Fruit fly (Drosophila melanogaster) whole organism, embryonic: ENCODE data around the gene Eip63E.
A peak's percentile ranks its signal among the peaks of the same experiment; 100 is the strongest.

Experiments used
- ATbp ChIP-seq: fragments of 200-800 bp; sonication (Bioruptor generic); optimal IDR thresholded peaks from 2 replicates; lab custom pipeline; 2017; ENCODE audit warnings: missing biosample characterization, mild to moderate bottlenecking, missing genetic modification characterization, missing genetic modification reagents
- Ada2b ChIP-seq: fragments of 200-800 bp; sonication (Bioruptor generic); IDR thresholded peaks from 2 replicates; pipeline ENCODE4 v1.3.6; 2022; ENCODE audit warnings: missing biosample characterization, missing genetic modification characterization
- Asciz ChIP-seq: fragments of 200-800 bp; sonication (Bioruptor generic); optimal IDR thresholded peaks from 2 replicates; lab custom pipeline; 2017; ENCODE audit warnings: missing biosample characterization, mild to moderate bottlenecking, missing genetic modification characterization, missing genetic modification reagents
- Atf-2 ChIP-seq: fragments of 200-800 bp; sonication (Bioruptor generic); optimal IDR thresholded peaks from 2 replicates; lab custom pipeline; 2016; ENCODE audit warnings: missing biosample characterization, missing genetic modification characterization
- CG10462 ChIP-seq: fragments of 200-800 bp; sonication (Bioruptor generic); optimal IDR thresholded peaks from 2 replicates; lab custom pipeline; 2016; ENCODE audit warnings: missing biosample characterization, missing genetic modification characterization
- CG11696 ChIP-seq: fragments of 200-800 bp; sonication (Bioruptor generic); IDR thresholded peaks from 2 replicates; pipeline ENCODE4 v1.3.6; 2022; ENCODE audit warnings: missing biosample characterization, missing genetic modification characterization
- CG12391 ChIP-seq: fragments of 200-800 bp; sonication (Bioruptor generic); optimal IDR thresholded peaks from 3 replicates; lab custom pipeline; 2018; ENCODE audit warnings: missing biosample characterization, mild to moderate bottlenecking, missing genetic modification characterization, moderate library complexity
- CG17328 ChIP-seq: fragments of 200-800 bp; sonication (Bioruptor generic); IDR thresholded peaks from 2 replicates; pipeline ENCODE4 v1.3.6; 2022; ENCODE audit warnings: missing biosample characterization, missing genetic modification characterization
- CG17385 ChIP-seq: fragments of 200-800 bp; sonication (Bioruptor generic); optimal IDR thresholded peaks from 3 replicates; lab custom pipeline; 2018; ENCODE audit warnings: missing biosample characterization, mild to moderate bottlenecking, missing genetic modification characterization
- CG18476 ChIP-seq: fragments of 200-800 bp; sonication (Bioruptor generic); optimal IDR thresholded peaks from 2 replicates; lab custom pipeline; 2016; ENCODE audit warnings: missing biosample characterization, mild to moderate bottlenecking, missing genetic modification characterization
- CG2199 ChIP-seq: fragments of 200-800 bp; sonication (Bioruptor generic); IDR thresholded peaks from 3 replicates; pipeline ENCODE4 v1.3.6; 2022; ENCODE audit warnings: missing biosample characterization, missing genetic modification characterization
- CG31441 ChIP-seq: fragments of 200-800 bp; sonication (Bioruptor generic); IDR thresholded peaks from 2 replicates; pipeline ENCODE4 v1.3.6; 2022; ENCODE audit warnings: missing biosample characterization, missing genetic modification characterization
- CG32767 ChIP-seq: fragments of 200-800 bp; sonication (Bioruptor generic); IDR thresholded peaks from 2 replicates; pipeline ENCODE4 v1.3.6; 2022; ENCODE audit warnings: missing biosample characterization, missing genetic modification characterization
- CG32772 ChIP-seq: fragments of 200-800 bp; sonication (Bioruptor generic); IDR thresholded peaks from 2 replicates; pipeline ENCODE4 v1.3.6; 2022; ENCODE audit warnings: missing biosample characterization, missing genetic modification characterization
- CG3726 ChIP-seq: fragments of 200-800 bp; sonication (Bioruptor generic); IDR thresholded peaks from 3 replicates; pipeline ENCODE4, ENCODE4 v1.3.6; 2022; ENCODE audit warnings: missing biosample characterization, missing genetic modification characterization
- CG3838 ChIP-seq: fragments of 200-800 bp; sonication (Bioruptor generic); optimal IDR thresholded peaks from 3 replicates; lab custom pipeline; 2016; ENCODE audit warnings: missing biosample characterization, missing genetic modification characterization
- CG4360 ChIP-seq: fragments of 200-800 bp; sonication (Bioruptor generic); IDR thresholded peaks from 2 replicates; pipeline ENCODE4 v1.3.6; 2022; ENCODE audit warnings: missing biosample characterization, missing genetic modification characterization
- CG5953 ChIP-seq: fragments of 200-800 bp; sonication (Bioruptor generic); IDR thresholded peaks from 2 replicates; pipeline ENCODE4 v1.3.6; 2022; ENCODE audit warnings: missing biosample characterization, missing genetic modification characterization
- CG6813 ChIP-seq: fragments of 200-800 bp; sonication (Bioruptor generic); optimal IDR thresholded peaks from 2 replicates; lab custom pipeline; 2017; ENCODE audit warnings: missing biosample characterization, missing genetic modification characterization, mild to moderate bottlenecking, moderate library complexity, missing genetic modification reagents
- CG6854 ChIP-seq: fragments of 200-800 bp; sonication (Bioruptor generic); optimal IDR thresholded peaks from 3 replicates; lab custom pipeline; 2017; ENCODE audit warnings: missing biosample characterization, mild to moderate bottlenecking, missing genetic modification characterization
- CG7372 ChIP-seq: fragments of 200-800 bp; sonication (Bioruptor generic); IDR thresholded peaks from 2 replicates; pipeline ENCODE4 v1.3.6; 2022; ENCODE audit warnings: missing biosample characterization, missing genetic modification characterization
- CG8359 ChIP-seq: fragments of 200-800 bp; sonication (Bioruptor generic); optimal IDR thresholded peaks from 2 replicates; lab custom pipeline; 2017; ENCODE audit warnings: missing biosample characterization, mild to moderate bottlenecking, missing genetic modification characterization, borderline replicate concordance
- CkIIα-i1 ChIP-seq: fragments of 200-800 bp; sonication (Bioruptor generic); IDR thresholded peaks from 2 replicates; pipeline ENCODE4 v1.3.6; 2022; ENCODE audit warnings: missing biosample characterization, missing genetic modification characterization
- E2f1 ChIP-seq: fragments of 200-800 bp; sonication (Bioruptor generic); IDR thresholded peaks from 2 replicates; pipeline ENCODE4 v1.3.6; 2022; ENCODE audit warnings: missing biosample characterization, missing genetic modification characterization
- H15 ChIP-seq: fragments of 200-800 bp; sonication (Bioruptor generic); IDR thresholded peaks from 3 replicates; pipeline ENCODE4 v1.3.6; 2022; ENCODE audit warnings: missing biosample characterization, missing genetic modification characterization
- HLH4C ChIP-seq: fragments of 200-800 bp; sonication (Bioruptor generic); IDR thresholded peaks from 3 replicates; pipeline ENCODE4 v1.3.6; 2022; ENCODE audit warnings: missing biosample characterization, missing genetic modification characterization; ENCODE audit not compliant: partially characterized antibody
- HLHmδ ChIP-seq: fragments of 200-800 bp; sonication (Bioruptor generic); optimal IDR thresholded peaks from 2 replicates; lab custom pipeline; 2018; ENCODE audit warnings: missing biosample characterization, mild to moderate bottlenecking, missing genetic modification characterization, moderate library complexity
- Hand ChIP-seq: fragments of 200-800 bp; sonication (Bioruptor generic); optimal IDR thresholded peaks from 2 replicates; lab custom pipeline; 2017; ENCODE audit warnings: mild to moderate bottlenecking, missing biosample characterization, missing genetic modification reagents, missing genetic modification characterization
- Hey ChIP-seq: fragments of 200-800 bp; sonication (Bioruptor generic); optimal IDR thresholded peaks from 3 replicates; lab custom pipeline; 2018; ENCODE audit warnings: missing biosample characterization, mild to moderate bottlenecking, missing genetic modification characterization
- Hsf ChIP-seq: fragments of 200-800 bp; sonication (Bioruptor generic); optimal IDR thresholded peaks from 3 replicates; lab custom pipeline; 2016; ENCODE audit warnings: missing biosample characterization, missing genetic modification characterization
- Lhr ChIP-seq: fragments of 200-800 bp; sonication (Bioruptor generic); optimal IDR thresholded peaks from 3 replicates; lab custom pipeline; 2017; ENCODE audit warnings: mild to moderate bottlenecking, missing biosample characterization, missing genetic modification reagents, missing genetic modification characterization
- Lpt ChIP-seq: fragments of >200 bp; optimal IDR thresholded peaks from 2 replicates; lab custom pipeline; 2018; ENCODE audit warnings: missing biosample characterization, missing genetic modification characterization
- Med ChIP-seq: fragments of 200-800 bp; sonication (Bioruptor generic); peaks from one replicate; lab custom pipeline; 2016; ENCODE audit warnings: missing biosample characterization, missing genetic modification characterization, mild to moderate bottlenecking, inconsistent platforms, moderate library complexity
- Meics ChIP-seq: fragments of 200-800 bp; sonication (Bioruptor generic); optimal IDR thresholded peaks from 2 replicates; lab custom pipeline; 2017; ENCODE audit warnings: missing biosample characterization, mild to moderate bottlenecking, missing genetic modification characterization
- Myb ChIP-seq: fragments of 200-800 bp; sonication (Bioruptor generic); optimal IDR thresholded peaks from 2 replicates; lab custom pipeline; 2016; ENCODE audit warnings: missing biosample characterization, missing genetic modification characterization
- Six4 ChIP-seq: fragments of 200-800 bp; sonication (Bioruptor generic); optimal IDR thresholded peaks from 2 replicates; lab custom pipeline; 2016; ENCODE audit warnings: missing biosample characterization, missing genetic modification characterization
- Sry-δ ChIP-seq: fragments of 200-800 bp; sonication (Bioruptor generic); optimal IDR thresholded peaks from 2 replicates; lab custom pipeline; 2016; ENCODE audit warnings: missing biosample characterization, missing genetic modification characterization
- bab2 ChIP-seq: fragments of 200-800 bp; sonication (Bioruptor generic); optimal IDR thresholded peaks from 2 replicates; lab custom pipeline; 2016; ENCODE audit warnings: missing biosample characterization, missing genetic modification characterization
- cas ChIP-seq: fragments of 200-800 bp; sonication (Bioruptor generic); IDR thresholded peaks from 2 replicates; pipeline ENCODE4 v1.3.6; 2022; ENCODE audit warnings: missing biosample characterization, missing genetic modification characterization
- ci ChIP-seq: fragments of 200-800 bp; sonication (Bioruptor generic); IDR thresholded peaks from 3 replicates; pipeline ENCODE4 v1.3.6; 2022; ENCODE audit warnings: missing biosample characterization, missing genetic modification characterization
- dmrt99B ChIP-seq: fragments of 200-800 bp; sonication (Bioruptor generic); optimal IDR thresholded peaks from 2 replicates; lab custom pipeline; 2018; ENCODE audit warnings: missing biosample characterization, mild to moderate bottlenecking, missing genetic modification characterization, moderate library complexity
- esg ChIP-seq: fragments of 200-800 bp; sonication (Bioruptor generic); conservative IDR thresholded peaks from 2 replicates; pipeline ENCODE4 v1.3.6; 2022; ENCODE audit warnings: missing biosample characterization, missing genetic modification characterization
- fd96Cb ChIP-seq: fragments of 200-800 bp; sonication (Bioruptor generic); optimal IDR thresholded peaks from 2 replicates; lab custom pipeline; 2018; ENCODE audit warnings: missing biosample characterization, mild to moderate bottlenecking, missing genetic modification characterization, moderate library complexity
- hkb ChIP-seq, 2 experiments: fragments of 200-800 bp in 1 of 2; fragments of >200 bp in 1 of 2; sonication (Bioruptor generic) in 1 of 2; IDR thresholded peaks in 1 of 2; optimal IDR thresholded peaks in 1 of 2; 2 replicates each; pipeline versions ENCODE4 v1.3.6 to Lab custom; 2017 to 2022; ENCODE audit warnings: missing biosample characterization in 1 of 2, missing genetic modification characterization in 1 of 2
- jing ChIP-seq: fragments of 200-800 bp; sonication (Bioruptor generic); optimal IDR thresholded peaks from 2 replicates; lab custom pipeline; 2018; ENCODE audit warnings: missing biosample characterization, mild to moderate bottlenecking, missing genetic modification characterization
- ssp ChIP-seq: fragments of 200-800 bp; sonication (Bioruptor generic); IDR thresholded peaks from 2 replicates; pipeline ENCODE4 v1.3.6; 2022; ENCODE audit warnings: missing biosample characterization, missing genetic modification characterization
- sug ChIP-seq: fragments of 200-800 bp; optimal IDR thresholded peaks from 2 replicates; lab custom pipeline; 2019; ENCODE audit warnings: missing biosample characterization, mild to moderate bottlenecking, missing genetic modification characterization, moderate library complexity
- tin ChIP-seq: fragments of 200-800 bp; sonication (Bioruptor generic); optimal IDR thresholded peaks from 3 replicates; lab custom pipeline; 2016; ENCODE audit warnings: missing biosample characterization, missing genetic modification characterization
- trh ChIP-seq: fragments of 200-800 bp; sonication (Bioruptor generic); optimal IDR thresholded peaks from 2 replicates; lab custom pipeline; 2016; ENCODE audit warnings: missing biosample characterization, missing genetic modification characterization
- twi ChIP-seq: fragments of 200-800 bp; optimal IDR thresholded peaks from 2 replicates; lab custom pipeline; 2019; ENCODE audit warnings: missing biosample characterization, mild to moderate bottlenecking, missing genetic modification characterization, moderate library complexity
- vvl ChIP-seq: fragments of 200-800 bp; sonication (Bioruptor generic); IDR thresholded peaks from 2 replicates; pipeline ENCODE4 v1.3.6; 2022; ENCODE audit warnings: missing biosample characterization, missing genetic modification characterization

Gene Eip63E

DNA sequence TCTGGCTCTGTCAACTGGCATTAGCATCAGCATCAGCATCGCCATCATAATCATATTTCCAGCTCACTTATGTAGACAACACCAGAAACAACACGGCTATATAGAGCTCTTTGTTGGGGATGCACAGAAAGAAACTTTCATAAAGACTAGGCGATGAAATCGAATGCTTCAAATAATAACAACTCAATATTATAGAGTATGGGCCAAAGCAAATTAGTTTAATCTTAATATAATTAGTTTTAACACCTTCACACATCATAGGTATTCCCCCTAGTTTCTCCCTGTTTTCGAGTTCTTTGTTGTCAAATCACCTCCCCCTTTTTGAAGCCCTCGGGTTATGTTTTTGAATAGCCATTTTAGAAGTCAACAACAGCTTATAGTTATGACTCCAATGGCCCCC is 35.5 kb downstream of the Eip63E start (continued):
- TF ChIP-seq CG8359 (GFP tag; lab: Kevin White, UChicago) = peak; percentile 4
- peak; percentile 42; the same call in 1 of the 2 replicates for TF ChIP-seq CG32767 (GFP tag; lab: Robert Waterston, UW)
- peak; percentile 4 for TF ChIP-seq Hsf (GFP tag; lab: Kevin White, UChicago)
- TF ChIP-seq CG17385 (GFP tag; lab: Kevin White, UChicago) = no peak
- no peak for TF ChIP-seq CG7372 (GFP tag; lab: Robert Waterston, UW)
- TF ChIP-seq CG17328 (GFP tag; lab: Robert Waterston, UW) = no peak
- TF ChIP-seq CkIIα-i1 = no peak
- TF ChIP-seq hkb (optimal IDR thresholded peaks at IDR 0.05; lab: Kevin White, UChicago) = no peak
- peak; percentile 62 for TF ChIP-seq hkb (GFP tag; IDR thresholded peaks at IDR 0.05; lab: Robert Waterston, UW)
- TF ChIP-seq Hey (tag; lab: Kevin White, UChicago) = no peak
- no peak for TF ChIP-seq Atf-2 (GFP tag; lab: Kevin White, UChicago)
- 0 out of 2 replicates have a peak, but pooled peaks have one; percentile 20 for TF ChIP-seq Ada2b (GFP tag; lab: Robert Waterston, UW)
- no peak for TF ChIP-seq cas (GFP tag; lab: Robert Waterston, UW)
- TF ChIP-seq bab2 (GFP tag; lab: Kevin White, UChicago) = no peak
- TF ChIP-seq CG3838 (GFP tag; lab: Kevin White, UChicago) = no peak
- no peak for TF ChIP-seq sug (tag; lab: Kevin White, UChicago)
- TF ChIP-seq CG3726 (GFP tag; lab: Robert Waterston, UW) = no peak
- no peak for TF ChIP-seq ssp (GFP tag; lab: Robert Waterston, UW)
- no peak for TF ChIP-seq Meics (GFP tag; lab: Kevin White, UChicago)
- TF ChIP-seq vvl = no peak
- 0 out of 2 replicates have a peak, but pooled peaks have one; percentile 25 for TF ChIP-seq CG32772 (GFP tag; lab: Robert Waterston, UW)
- TF ChIP-seq CG31441 = peak; percentile 20; the same call in 1 of the 2 replicates
- no peak for TF ChIP-seq CG4360 (GFP tag; lab: Robert Waterston, UW)
- TF ChIP-seq CG12391 (tag; lab: Kevin White, UChicago) = peak; percentile 24
- no peak for TF ChIP-seq CG6854 (GFP tag; lab: Kevin White, UChicago)
- TF ChIP-seq HLHmδ (GFP tag; lab: Kevin White, UChicago) = no peak
- no peak for TF ChIP-seq CG6813 (GFP tag; lab: Kevin White, UChicago)
- TF ChIP-seq H15 (GFP tag; lab: Robert Waterston, UW) = 0 out of 3 replicates have a peak, but pooled peaks have one; percentile 43
- TF ChIP-seq tin (GFP tag; lab: Kevin White, UChicago) = peak; percentile 8
- no peak for TF ChIP-seq CG10462 (GFP tag; lab: Kevin White, UChicago)
- TF ChIP-seq E2f1 = 0 out of 2 replicates have a peak, but pooled peaks have one; percentile 11
- TF ChIP-seq ci (GFP tag; lab: Robert Waterston, UW) = peak; percentile 67; the same call in 2 of the 3 replicates
- TF ChIP-seq dmrt99B (tag; lab: Kevin White, UChicago) = peak; percentile 28
- no peak for TF ChIP-seq CG18476 (GFP tag; lab: Kevin White, UChicago)
- peak; percentile 64 for TF ChIP-seq Med (GFP tag; lab: Kevin White, UChicago)
- no peak for TF ChIP-seq Asciz (GFP tag; lab: Kevin White, UChicago)
- TF ChIP-seq Six4 (GFP tag; lab: Kevin White, UChicago) = peak; percentile 19
- TF ChIP-seq Sry-δ (GFP tag; lab: Kevin White, UChicago) = no peak
- TF ChIP-seq fd96Cb (tag; lab: Kevin White, UChicago) = peak; percentile 26
- TF ChIP-seq Hand (GFP tag; lab: Kevin White, UChicago) = no peak
- TF ChIP-seq HLH4C (GFP tag; lab: Robert Waterston, UW) = no peak
- TF ChIP-seq CG11696 = 0 out of 2 replicates have a peak, but pooled peaks have one; percentile 15
- no peak for TF ChIP-seq CG5953 (GFP tag; lab: Robert Waterston, UW)
- no peak for TF ChIP-seq Lpt (GFP tag; lab: Kevin White, UChicago)
- no peak for TF ChIP-seq jing (GFP tag; lab: Kevin White, UChicago)
- no peak for TF ChIP-seq twi (tag; lab: Kevin White, UChicago)
- TF ChIP-seq trh (GFP tag; lab: Kevin White, UChicago) = no peak
- TF ChIP-seq CG2199 = no peak
- no peak for TF ChIP-seq ATbp (GFP tag; lab: Kevin White, UChicago)
- 0 out of 2 replicates have a peak, but pooled peaks have one; percentile 18 for TF ChIP-seq esg
- no peak for TF ChIP-seq Myb (GFP tag; lab: Kevin White, UChicago)
- no peak for TF ChIP-seq Lhr
